Worm (Caenorhabditis elegans): Measurements from ENCODE around the gene gfat-1.

Gene gfat-1

DNA sequence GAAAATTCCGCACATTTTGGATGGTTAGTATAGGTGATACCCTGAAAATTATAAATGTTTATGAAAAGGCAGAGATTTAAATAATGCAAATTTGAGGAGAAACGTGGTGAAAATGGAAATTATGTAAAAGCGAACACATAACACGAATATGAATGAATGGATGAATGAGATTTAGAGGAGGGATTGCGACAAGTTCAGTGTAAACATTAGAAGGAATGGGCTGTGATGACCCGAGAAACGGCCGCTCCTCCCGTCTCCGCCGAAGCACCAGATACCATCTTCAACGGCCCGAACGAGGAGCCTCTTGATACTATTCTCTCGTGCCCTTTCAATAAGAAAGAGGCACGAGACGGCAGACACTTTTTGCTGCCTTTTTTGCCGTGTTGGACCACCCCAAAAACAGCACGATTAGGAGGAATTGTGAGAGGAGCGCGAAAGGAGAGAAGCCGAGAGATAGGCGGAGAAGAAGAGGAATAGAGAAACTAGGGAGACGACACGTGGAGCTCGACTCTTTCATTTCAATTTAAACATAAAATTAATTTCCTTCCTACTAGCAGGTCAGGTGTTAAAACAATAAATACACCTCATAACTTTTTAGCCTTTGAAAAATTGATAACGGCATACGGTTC lies at the start of gene gfat-1:
Gene gfat-1, minus strand, starts transcription at position 51 of the 629 bp plus-strand sequence.
- TF ChIP-seq W03F9.2 (tag; optimal IDR thresholded peaks at IDR 0.05) (no peak), dao-5 (tag; optimal IDR thresholded peaks at IDR 0.05) (no peak), him-1 (tag; optimal IDR thresholded peaks at IDR 0.05) (no peak)

DNA sequence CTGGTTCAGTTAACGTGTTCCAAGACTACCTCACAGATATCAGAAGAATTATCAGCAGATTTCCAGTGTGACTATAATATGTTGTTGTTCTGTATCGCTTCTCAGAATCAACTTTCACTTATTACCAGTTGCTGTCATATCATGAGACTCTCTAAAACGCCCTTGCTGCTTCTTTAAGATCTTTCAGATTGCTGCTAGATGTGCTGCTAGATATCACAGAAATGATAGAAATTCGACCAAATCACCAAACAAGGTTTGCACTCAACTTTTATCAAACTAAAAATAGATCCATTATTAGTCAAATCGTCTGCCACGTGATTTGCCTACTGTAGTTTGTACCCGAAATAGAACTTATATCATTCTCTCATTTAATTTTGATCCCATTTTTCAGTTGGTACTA lies 49.3 kb upstream of the gfat-1 start:
- TF ChIP-seq dao-5 (tag; optimal IDR thresholded peaks at IDR 0.05): no peak
- no peak for TF ChIP-seq him-1 (tag; optimal IDR thresholded peaks at IDR 0.05)
- no peak for TF ChIP-seq W03F9.2 (tag; optimal IDR thresholded peaks at IDR 0.05)

- TF ChIP-seq him-1 (tag; optimal IDR thresholded peaks at IDR 0.05) (no peak), W03F9.2 (tag; optimal IDR thresholded peaks at IDR 0.05) (no peak), dao-5 (tag; optimal IDR thresholded peaks at IDR 0.05) (no peak)
Measured at ce11 chrII:11642736-11643135, 47.5 kb upstream of the gfat-1 start.

ce11 chrII:11642025-11642424 lies 46.8 kb upstream of the gfat-1 start:
- TF ChIP-seq dao-5 (tag; optimal IDR thresholded peaks at IDR 0.05) (no peak), him-1 (tag; optimal IDR thresholded peaks at IDR 0.05) (no peak), W03F9.2 (tag; optimal IDR thresholded peaks at IDR 0.05) (no peak)

ce11 chrII:11637817-11638216 lies 42.6 kb upstream of the gfat-1 start:
- no peak for TF ChIP-seq W03F9.2 (tag; optimal IDR thresholded peaks at IDR 0.05)
- TF ChIP-seq him-1 (tag; optimal IDR thresholded peaks at IDR 0.05): no peak
- TF ChIP-seq dao-5 (tag; optimal IDR thresholded peaks at IDR 0.05): no peak

DNA sequence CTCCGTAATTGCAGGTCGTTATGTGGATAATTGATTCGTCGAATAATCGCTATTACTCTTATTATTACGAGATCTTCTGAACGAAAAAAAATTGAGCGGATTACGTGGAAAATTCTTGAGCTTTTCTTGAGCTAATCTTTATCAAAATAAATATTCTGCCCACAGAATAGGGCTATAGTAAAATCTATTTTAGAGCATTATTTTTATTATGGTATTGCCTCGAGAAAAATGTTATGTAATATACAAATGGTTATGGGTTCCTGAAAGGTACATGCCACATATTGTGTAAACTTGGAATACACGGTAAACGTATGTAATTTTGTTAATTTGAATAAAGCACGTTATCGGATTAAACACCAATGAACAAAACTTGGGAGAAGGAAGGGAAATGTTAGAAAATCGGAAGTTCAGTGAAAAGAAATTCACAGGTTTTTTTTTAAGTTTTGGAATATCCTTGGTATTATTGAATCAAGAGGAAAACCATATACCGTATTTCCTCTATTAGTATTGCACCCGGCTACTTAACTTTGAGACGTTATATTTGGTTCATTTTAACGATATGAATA lies 42.1 kb upstream of the gfat-1 start:
- TF ChIP-seq him-1 (tag; optimal IDR thresholded peaks at IDR 0.05) (no peak), W03F9.2 (tag; optimal IDR thresholded peaks at IDR 0.05) (no peak), dao-5 (tag; optimal IDR thresholded peaks at IDR 0.05) (no peak)

DNA sequence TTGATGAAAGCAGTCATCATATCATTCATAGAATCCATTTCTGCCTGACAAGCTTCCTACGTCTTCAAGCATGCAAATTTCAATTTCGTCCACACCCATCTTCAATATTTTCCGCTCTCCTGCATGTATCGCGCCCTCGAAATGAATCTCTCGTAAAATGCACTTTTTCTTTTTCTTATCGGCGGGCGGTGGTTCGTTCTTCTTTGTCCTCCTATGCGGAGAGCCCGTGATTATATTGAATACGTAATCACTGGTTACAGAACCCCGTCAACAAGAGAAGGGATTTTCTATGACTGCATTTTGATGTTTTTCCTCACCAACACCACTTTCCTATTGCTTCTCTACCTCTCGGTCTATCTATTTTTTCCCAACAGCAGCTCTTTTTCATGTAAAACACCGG lies 41.4 kb upstream of the gfat-1 start:
- no peak for TF ChIP-seq him-1 (tag; optimal IDR thresholded peaks at IDR 0.05)
- TF ChIP-seq dao-5 (tag; optimal IDR thresholded peaks at IDR 0.05): no peak
- TF ChIP-seq W03F9.2 (tag; optimal IDR thresholded peaks at IDR 0.05): no peak

DNA sequence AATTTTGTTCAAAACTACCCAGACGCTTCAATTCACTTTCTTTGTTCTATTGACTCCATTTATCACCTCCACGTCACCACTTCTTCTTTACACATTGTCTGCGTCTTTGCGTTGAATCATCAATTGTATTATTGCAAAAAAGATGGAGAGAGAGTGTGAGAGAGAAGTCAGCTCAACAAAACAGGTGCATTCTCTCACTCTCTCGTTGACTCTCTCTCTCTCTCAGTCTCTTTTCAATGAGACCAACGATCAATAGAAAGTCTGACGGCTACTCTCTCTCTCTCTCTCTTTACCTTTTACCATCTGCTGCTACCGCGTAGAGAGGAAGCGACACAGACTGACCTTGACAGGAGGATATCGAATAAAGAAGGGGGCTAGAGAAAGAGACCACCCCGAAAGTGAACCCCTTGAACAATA lies 40.5 kb upstream of the gfat-1 start:
- TF ChIP-seq W03F9.2 (tag; optimal IDR thresholded peaks at IDR 0.05) (peak; percentile 45), dao-5 (tag; optimal IDR thresholded peaks at IDR 0.05) (no peak), him-1 (tag; optimal IDR thresholded peaks at IDR 0.05) (peak; percentile 40)

DNA sequence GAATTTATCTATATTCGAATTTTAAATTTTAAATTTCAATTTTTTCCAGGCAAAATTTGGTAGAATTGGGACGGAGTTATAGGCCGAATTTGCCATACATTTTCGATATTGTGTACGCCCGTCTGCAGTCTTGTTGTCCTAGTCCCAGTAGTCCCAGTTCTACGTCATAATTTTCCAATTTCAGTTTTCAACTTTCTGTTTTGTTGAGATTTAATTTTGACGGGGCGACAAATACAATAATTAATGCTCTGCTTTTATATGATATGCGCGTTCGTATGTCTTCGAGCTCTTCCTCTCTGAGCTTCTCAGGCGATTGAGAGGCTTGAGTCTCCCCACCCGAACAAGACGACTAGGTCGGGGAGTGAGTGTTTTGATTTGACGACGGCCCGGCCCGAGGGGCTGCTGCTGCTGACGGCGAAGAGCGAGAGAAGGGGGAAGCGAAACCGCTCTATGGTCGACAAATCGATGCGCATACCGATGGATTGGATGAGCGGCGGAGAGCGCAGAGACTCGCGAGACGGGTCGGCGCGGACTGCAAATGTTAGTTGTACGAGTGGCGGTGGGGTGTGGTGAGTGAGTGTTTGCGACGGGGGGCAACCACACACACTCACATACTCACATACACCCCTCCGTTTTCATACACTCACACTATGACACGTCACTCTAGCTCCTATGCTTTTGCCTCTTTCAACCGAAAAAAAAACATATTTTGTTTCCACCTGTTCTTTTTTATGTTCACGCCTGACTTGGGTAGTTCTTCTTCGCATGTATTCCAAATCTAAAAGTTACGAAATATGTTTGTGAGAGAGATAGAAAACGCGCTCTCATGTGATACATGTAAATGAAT lies 39.7 kb upstream of the gfat-1 start:
- TF ChIP-seq dao-5 (tag; optimal IDR thresholded peaks at IDR 0.05) (peak; percentile 59), him-1 (tag; optimal IDR thresholded peaks at IDR 0.05) (peak; percentile 38), W03F9.2 (tag; optimal IDR thresholded peaks at IDR 0.05) (peak; percentile 22)

- TF ChIP-seq W03F9.2 (tag; optimal IDR thresholded peaks at IDR 0.05): no peak
- TF ChIP-seq him-1 (tag; optimal IDR thresholded peaks at IDR 0.05): peak; percentile 74
Measured at ce11 chrII:11634057-11634676, 38.9 kb upstream of the gfat-1 start.

- no peak for TF ChIP-seq dao-5 (tag; optimal IDR thresholded peaks at IDR 0.05)
- no peak for TF ChIP-seq him-1 (tag; optimal IDR thresholded peaks at IDR 0.05)
- no peak for TF ChIP-seq W03F9.2 (tag; optimal IDR thresholded peaks at IDR 0.05)
Measured at ce11 chrII:11633509-11633908, 38.3 kb upstream of the gfat-1 start, which contains the start of gene din-1. Gene din-1 (minus strand): TSS chrII:11633609.

ce11 chrII:11632689-11633088 lies 37.5 kb upstream of the gfat-1 start:
- TF ChIP-seq him-1 (tag; optimal IDR thresholded peaks at IDR 0.05) (no peak), W03F9.2 (tag; optimal IDR thresholded peaks at IDR 0.05) (no peak), dao-5 (tag; optimal IDR thresholded peaks at IDR 0.05) (no peak)

DNA sequence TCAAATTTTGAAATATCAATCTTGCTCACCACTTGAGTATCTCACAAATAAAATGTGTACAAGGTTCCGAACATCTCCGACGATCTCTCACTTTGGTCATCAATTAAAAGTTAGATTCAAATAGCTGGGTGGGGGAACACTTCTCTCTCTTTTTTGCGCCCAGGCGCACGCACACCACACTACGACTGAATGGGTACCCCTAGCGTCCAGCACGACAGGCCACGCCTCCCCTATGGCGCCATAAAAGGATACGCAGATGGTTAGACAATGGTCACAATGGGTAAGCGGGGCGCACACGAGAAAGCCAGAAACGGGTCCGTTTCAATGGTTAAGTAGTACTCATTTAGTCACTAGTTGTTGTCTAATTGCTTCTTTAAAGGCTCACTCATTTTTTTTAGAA lies 34.7 kb upstream of the gfat-1 start:
- TF ChIP-seq dao-5 (tag; optimal IDR thresholded peaks at IDR 0.05) (no peak), him-1 (tag; optimal IDR thresholded peaks at IDR 0.05) (no peak), W03F9.2 (tag; optimal IDR thresholded peaks at IDR 0.05) (no peak)

DNA sequence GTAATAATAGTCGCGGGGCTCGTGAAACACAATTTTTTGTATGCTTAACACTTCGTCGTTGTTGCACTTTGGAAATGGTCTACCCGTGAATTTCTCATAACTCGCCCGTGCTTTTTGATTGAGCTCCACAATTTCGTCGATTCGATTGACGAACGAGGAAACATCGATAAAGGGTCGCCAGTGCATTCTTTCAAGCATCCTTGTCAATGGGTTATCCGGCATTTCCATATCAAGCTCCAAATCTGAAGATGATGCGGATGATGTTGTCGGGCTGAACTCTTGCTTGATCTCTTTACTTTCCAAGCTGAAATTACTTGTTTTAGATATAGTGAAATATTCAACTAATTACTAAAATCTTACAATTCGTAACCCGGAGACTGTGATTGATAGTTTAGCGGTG lies 32.7 kb upstream of the gfat-1 start:
- TF ChIP-seq dao-5 (tag; optimal IDR thresholded peaks at IDR 0.05) (no peak), W03F9.2 (tag; optimal IDR thresholded peaks at IDR 0.05) (no peak), him-1 (tag; optimal IDR thresholded peaks at IDR 0.05) (no peak)

All from whole organism, L4/young adult.